Fruit fly (Drosophila melanogaster) whole organism, embryonic: ENCODE measurements around the gene CAH9.
A peak's percentile ranks its signal among the peaks of the same experiment; 100 is the strongest.

Experiments used
- Awh ChIP-seq: fragments of 200-800 bp; sonication (Bioruptor generic); IDR thresholded peaks from 2 replicates; pipeline ENCODE4, ENCODE4 v1.3.6; 2022; ENCODE audit warnings: missing biosample characterization, missing genetic modification characterization
- CG10147 ChIP-seq: fragments of 200-800 bp; sonication (Bioruptor generic); optimal IDR thresholded peaks from 2 replicates; lab custom pipeline; 2019; ENCODE audit warnings: missing biosample characterization, mild to moderate bottlenecking, missing genetic modification characterization, moderate library complexity
- CG1024 ChIP-seq: fragments of 200-800 bp; sonication (Bioruptor generic); IDR thresholded peaks from 2 replicates; pipeline ENCODE4 v1.3.6; 2022; ENCODE audit warnings: missing biosample characterization, missing genetic modification characterization
- CG10431 ChIP-seq: fragments of 200-800 bp; sonication (Bioruptor generic); optimal IDR thresholded peaks from 3 replicates; lab custom pipeline; 2018; ENCODE audit warnings: missing biosample characterization, mild to moderate bottlenecking, missing genetic modification characterization
- CG12104 ChIP-seq: fragments of 200-800 bp; sonication (Bioruptor generic); optimal IDR thresholded peaks from 3 replicates; lab custom pipeline; 2016; ENCODE audit warnings: missing biosample characterization, missing genetic modification characterization
- CG12236 ChIP-seq: fragments of 200-800 bp; sonication (Bioruptor generic); optimal IDR thresholded peaks from 2 replicates; lab custom pipeline; 2016; ENCODE audit warnings: missing biosample characterization, missing genetic modification characterization
- CG13894 ChIP-seq: fragments of 200-800 bp; sonication (Bioruptor generic); optimal IDR thresholded peaks from 3 replicates; lab custom pipeline; 2018; ENCODE audit warnings: missing biosample characterization, mild to moderate bottlenecking, missing genetic modification characterization, moderate library complexity
- CG14965 ChIP-seq: fragments of 200-800 bp; sonication (Bioruptor generic); optimal IDR thresholded peaks from 2 replicates; lab custom pipeline; 2016; ENCODE audit warnings: missing biosample characterization, missing genetic modification characterization, borderline replicate concordance
- CG15011 ChIP-seq: fragments of 200-800 bp; sonication (Bioruptor generic); optimal IDR thresholded peaks from 3 replicates; lab custom pipeline; 2018; ENCODE audit warnings: missing biosample characterization, mild to moderate bottlenecking, missing genetic modification characterization
- CG1832 ChIP-seq: fragments of 200-800 bp; sonication (Bioruptor generic); optimal IDR thresholded peaks from 2 replicates; lab custom pipeline; 2017; ENCODE audit warnings: missing biosample characterization, mild to moderate bottlenecking, missing genetic modification characterization, inconsistent platforms
- CG2120 ChIP-seq: fragments of 200-800 bp; sonication (Bioruptor generic); optimal IDR thresholded peaks from 3 replicates; lab custom pipeline; 2016; ENCODE audit warnings: missing biosample characterization, missing genetic modification characterization
- CG31441 ChIP-seq: fragments of 200-800 bp; sonication (Bioruptor generic); IDR thresholded peaks from 2 replicates; pipeline ENCODE4 v1.3.6; 2022; ENCODE audit warnings: missing biosample characterization, missing genetic modification characterization
- CG33557 ChIP-seq: fragments of 200-800 bp; sonication (Bioruptor generic); optimal IDR thresholded peaks from 2 replicates; lab custom pipeline; 2019; ENCODE audit warnings: missing biosample characterization, mild to moderate bottlenecking, missing genetic modification characterization, moderate library complexity
- CG4854 ChIP-seq: fragments of 200-800 bp; sonication (Bioruptor generic); optimal IDR thresholded peaks from 2 replicates; lab custom pipeline; 2016; ENCODE audit warnings: missing biosample characterization, missing genetic modification characterization, inconsistent platforms
- CG7372 ChIP-seq: fragments of 200-800 bp; sonication (Bioruptor generic); IDR thresholded peaks from 2 replicates; pipeline ENCODE4 v1.3.6; 2022; ENCODE audit warnings: missing biosample characterization, missing genetic modification characterization
- CG9609 ChIP-seq: fragments of 200-800 bp; sonication (Bioruptor generic); optimal IDR thresholded peaks from 3 replicates; lab custom pipeline; 2016; ENCODE audit warnings: missing biosample characterization, missing genetic modification characterization
- CG9876 ChIP-seq: fragments of 200-800 bp; sonication (Bioruptor generic); optimal IDR thresholded peaks from 2 replicates; lab custom pipeline; 2016; ENCODE audit warnings: missing biosample characterization, missing genetic modification characterization
- Dad ChIP-seq: fragments of 200-800 bp; sonication (Bioruptor generic); optimal IDR thresholded peaks from 3 replicates; lab custom pipeline; 2016; ENCODE audit warnings: missing biosample characterization, missing genetic modification characterization
- Ets65A ChIP-seq: fragments of 200-800 bp; sonication (Bioruptor generic); peaks from one replicate; lab custom pipeline; 2016; ENCODE audit warnings: missing biosample characterization, missing genetic modification characterization
- Fer2 ChIP-seq: fragments of 200-800 bp; sonication (Bioruptor generic); optimal IDR thresholded peaks from 2 replicates; lab custom pipeline; 2018; ENCODE audit warnings: missing biosample characterization, mild to moderate bottlenecking, missing genetic modification characterization, moderate library complexity
- HLHmδ ChIP-seq: fragments of 200-800 bp; sonication (Bioruptor generic); optimal IDR thresholded peaks from 2 replicates; lab custom pipeline; 2018; ENCODE audit warnings: missing biosample characterization, mild to moderate bottlenecking, missing genetic modification characterization, moderate library complexity
- NFAT ChIP-seq: fragments of 200-800 bp; sonication (Bioruptor generic); IDR thresholded peaks from 2 replicates; pipeline ENCODE4 v1.3.6; 2022; ENCODE audit warnings: missing biosample characterization, missing genetic modification characterization
- Neu2 ChIP-seq: fragments of 200-800 bp; sonication (Bioruptor generic); optimal IDR thresholded peaks from 3 replicates; lab custom pipeline; 2016; ENCODE audit warnings: missing biosample characterization, missing genetic modification characterization, borderline replicate concordance
- Nf-YC ChIP-seq: fragments of 200-800 bp; optimal IDR thresholded peaks from 3 replicates; lab custom pipeline; 2019; ENCODE audit warnings: missing biosample characterization, mild to moderate bottlenecking, missing genetic modification characterization, moderate library complexity
- NfI ChIP-seq: fragments of 200-800 bp; sonication (Bioruptor generic); optimal IDR thresholded peaks from 3 replicates; lab custom pipeline; 2018; ENCODE audit warnings: missing biosample characterization, mild to moderate bottlenecking, missing genetic modification characterization, moderate library complexity
- Sry-β ChIP-seq: fragments of 200-800 bp; sonication (Bioruptor generic); optimal IDR thresholded peaks from 2 replicates; lab custom pipeline; 2018; ENCODE audit warnings: missing biosample characterization, mild to moderate bottlenecking, missing genetic modification characterization, moderate library complexity
- Sry-δ ChIP-seq: fragments of 200-800 bp; sonication (Bioruptor generic); optimal IDR thresholded peaks from 2 replicates; lab custom pipeline; 2016; ENCODE audit warnings: missing biosample characterization, missing genetic modification characterization
- Tbp ChIP-seq: fragments of >200 bp; optimal IDR thresholded peaks from 2 replicates; lab custom pipeline; 2018; ENCODE audit warnings: missing biosample characterization, missing genetic modification characterization
- Vsx1 ChIP-seq: fragments of 200-800 bp; sonication (Bioruptor generic); optimal IDR thresholded peaks from 2 replicates; lab custom pipeline; 2017; ENCODE audit warnings: missing biosample characterization, mild to moderate bottlenecking, missing genetic modification characterization, missing genetic modification reagents
- ab ChIP-seq: fragments of 200-800 bp; sonication (Bioruptor generic); optimal IDR thresholded peaks from 2 replicates; lab custom pipeline; 2016; ENCODE audit warnings: missing biosample characterization, missing genetic modification characterization
- amos ChIP-seq: fragments of 200-800 bp; sonication (Bioruptor generic); IDR thresholded peaks from 2 replicates; pipeline ENCODE4 v1.3.6; 2022; ENCODE audit warnings: missing biosample characterization, missing genetic modification characterization; ENCODE audit not compliant: partially characterized antibody
- bsh ChIP-seq, 2 experiments: fragments of 200-800 bp; sonication (Bioruptor generic); optimal IDR thresholded peaks; 2 replicates each; lab custom pipeline; 2017 to 2018; ENCODE audit warnings: mild to moderate bottlenecking in 2 of 2, missing biosample characterization in 2 of 2, missing genetic modification characterization in 2 of 2, moderate library complexity in 1 of 2
- cad ChIP-seq: fragments of >200 bp; optimal IDR thresholded peaks from 2 replicates; lab custom pipeline; 2017; ENCODE audit warnings: missing biosample characterization, missing genetic modification characterization
- cato ChIP-seq: fragments of 200-800 bp; sonication (Bioruptor generic); optimal IDR thresholded peaks from 2 replicates; lab custom pipeline; 2016; ENCODE audit warnings: missing biosample characterization, missing genetic modification characterization, borderline replicate concordance
- chif ChIP-seq, 2 experiments: fragments of 200-800 bp; sonication (Bioruptor generic); optimal IDR thresholded peaks; 3 replicates each; lab custom pipeline; 2016; ENCODE audit warnings: missing biosample characterization in 2 of 2, missing genetic modification characterization in 2 of 2
- danr ChIP-seq: fragments of 200-800 bp; sonication (Bioruptor generic); IDR thresholded peaks from 2 replicates; pipeline ENCODE4 v1.3.6; 2022; ENCODE audit warnings: missing biosample characterization, missing genetic modification characterization
- fru ChIP-seq: fragments of >200 bp; optimal IDR thresholded peaks from 2 replicates; lab custom pipeline; 2017
- gce ChIP-seq: fragments of 200-800 bp; sonication (Bioruptor generic); IDR thresholded peaks from 3 replicates; pipeline ENCODE4 v1.3.6; 2022; ENCODE audit warnings: missing biosample characterization, missing genetic modification characterization
- gcm ChIP-seq: fragments of 200-800 bp; sonication (Bioruptor generic); optimal IDR thresholded peaks from 2 replicates; lab custom pipeline; 2019; ENCODE audit warnings: missing biosample characterization, mild to moderate bottlenecking, missing genetic modification characterization, moderate library complexity
- gfzf ChIP-seq: fragments of 200-800 bp; sonication (Bioruptor generic); optimal IDR thresholded peaks from 2 replicates; lab custom pipeline; 2016; ENCODE audit warnings: missing biosample characterization, mild to moderate bottlenecking, missing genetic modification characterization, moderate library complexity
- jumu ChIP-seq: fragments of 200-800 bp; sonication (Bioruptor generic); optimal IDR thresholded peaks from 3 replicates; lab custom pipeline; 2016; ENCODE audit warnings: missing biosample characterization, missing genetic modification characterization
- nmo ChIP-seq: fragments of 200-800 bp; sonication (Bioruptor generic); optimal IDR thresholded peaks from 2 replicates; lab custom pipeline; 2018; ENCODE audit warnings: missing biosample characterization, mild to moderate bottlenecking, missing genetic modification characterization, moderate library complexity
- psq ChIP-seq: fragments of 200-800 bp; sonication (Bioruptor generic); optimal IDR thresholded peaks from 2 replicates; lab custom pipeline; 2017; ENCODE audit warnings: missing biosample characterization, missing genetic modification characterization
- row ChIP-seq: fragments of 200-800 bp; sonication (Bioruptor generic); IDR thresholded peaks from 3 replicates; pipeline ENCODE4 v1.3.6; 2022; ENCODE audit warnings: missing biosample characterization, missing genetic modification characterization
- schlank ChIP-seq: fragments of 200-800 bp; sonication (Bioruptor generic); optimal IDR thresholded peaks from 2 replicates; lab custom pipeline; 2018; ENCODE audit warnings: missing biosample characterization, mild to moderate bottlenecking, missing genetic modification characterization
- scrt ChIP-seq: fragments of 200-800 bp; sonication (Bioruptor generic); optimal IDR thresholded peaks from 2 replicates; lab custom pipeline; 2018; ENCODE audit warnings: missing biosample characterization, mild to moderate bottlenecking, missing genetic modification characterization, moderate library complexity
- sens-2 ChIP-seq: fragments of 200-800 bp; sonication (Bioruptor generic); IDR thresholded peaks from 2 replicates; pipeline ENCODE4 v1.3.6; 2022; ENCODE audit warnings: missing biosample characterization, missing genetic modification characterization
- slbo ChIP-seq: fragments of 200-800 bp; sonication (Bioruptor generic); IDR thresholded peaks from 2 replicates; pipeline ENCODE4 v1.3.6; 2022; ENCODE audit warnings: missing biosample characterization, missing genetic modification characterization
- stwl ChIP-seq: fragments of 200-800 bp; sonication (Bioruptor generic); optimal IDR thresholded peaks from 3 replicates; lab custom pipeline; 2018; ENCODE audit warnings: missing biosample characterization, mild to moderate bottlenecking, missing genetic modification characterization, moderate library complexity
- zfh2 ChIP-seq: fragments of 200-800 bp; sonication (Bioruptor generic); optimal IDR thresholded peaks from 2 replicates; lab custom pipeline; 2016; ENCODE audit warnings: missing biosample characterization, missing genetic modification characterization

Gene CAH9

DNA sequence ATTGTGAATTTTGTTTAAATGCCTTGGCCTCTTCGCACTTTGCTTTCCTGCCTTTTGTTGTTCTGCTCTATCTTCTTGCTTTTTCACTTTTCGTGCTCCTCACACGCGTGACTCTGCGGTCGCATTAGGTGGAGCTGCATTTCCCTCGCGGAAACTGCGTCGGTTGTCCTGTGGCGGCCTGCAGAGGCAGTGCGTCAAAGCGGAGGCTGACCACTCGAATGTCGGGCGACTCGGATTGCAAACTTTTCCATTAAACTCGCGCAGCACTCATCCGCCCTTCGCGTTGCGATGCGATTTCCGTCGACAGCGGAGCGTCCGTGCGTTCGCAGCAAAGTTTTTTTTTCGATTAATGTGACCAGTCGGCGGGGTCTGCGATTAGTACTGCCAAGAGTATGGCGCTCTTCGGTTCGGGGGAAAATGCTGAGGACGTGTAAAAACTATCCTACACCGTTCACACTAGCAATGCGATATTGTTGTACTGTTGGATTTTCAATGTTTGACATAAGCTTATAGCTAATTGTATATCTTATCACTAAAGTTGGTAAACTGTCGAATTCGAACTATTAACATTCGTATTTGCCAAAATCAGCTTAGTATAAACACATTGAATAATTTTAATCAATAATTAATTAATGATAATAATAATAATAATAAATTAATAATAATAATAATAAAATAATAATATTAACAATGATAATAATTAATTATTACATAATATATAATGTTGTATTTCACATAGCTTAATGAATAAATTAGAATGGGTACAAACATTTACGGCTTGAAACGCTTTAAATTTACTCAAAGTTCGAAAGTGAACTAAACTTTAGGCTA, 44.9 kb upstream of the CAH9 start, which contains the start of gene CG6051 (continued):
- TF ChIP-seq CG31441 (GFP tag; lab: Robert Waterston, UW) (no peak), cad (GFP tag; lab: Kevin White, UChicago) (no peak), CG9609 (GFP tag; lab: Kevin White, UChicago) (peak; percentile 66), Sry-β (GFP tag; lab: Kevin White, UChicago) (peak; percentile 47), ab (GFP tag; lab: Kevin White, UChicago) (no peak), CG15011 (GFP tag; lab: Kevin White, UChicago) (no peak), CG4854 (GFP tag; lab: Kevin White, UChicago) (no peak), CG12104 (GFP tag; lab: Kevin White, UChicago) (peak; percentile 37), NFAT (GFP tag; lab: Robert Waterston, UW) (no peak), fru (lab: Kevin White, UChicago) (no peak), psq (GFP tag; lab: Kevin White, UChicago) (no peak), gce (GFP tag; lab: Robert Waterston, UW) (no peak), gfzf (GFP tag; lab: Kevin White, UChicago) (peak; percentile 79), gcm (GFP tag; lab: Kevin White, UChicago) (peak; percentile 39), CG7372 (GFP tag; lab: Robert Waterston, UW) (no peak), Sry-δ (peak; percentile 23), CG1832 (GFP tag; lab: Kevin White, UChicago) (peak; percentile 3), HLHmδ (GFP tag; lab: Kevin White, UChicago) (no peak), bsh (GFP tag; optimal IDR thresholded peaks at IDR 0.05; lab: Kevin White, UChicago) (peak in 1 of 2 experiments; percentile 47), cato (peak; percentile 3), schlank (tag; lab: Kevin White, UChicago) (peak; percentile 45), CG9876 (GFP tag; lab: Kevin White, UChicago) (peak; percentile 38), Fer2 (peak; percentile 4), chif (GFP tag; optimal IDR thresholded peaks at IDR 0.05; lab: Kevin White, UChicago) (peak in 1 of 2 experiments; percentile 45), CG13894 (tag; lab: Kevin White, UChicago) (peak; percentile 60), nmo (GFP tag; lab: Kevin White, UChicago) (peak; percentile 67), CG2120 (peak; percentile 69), danr (GFP tag; lab: Robert Waterston, UW) (no peak), CG10147 (GFP tag; lab: Kevin White, UChicago) (no peak), jumu (peak; percentile 10), Awh (GFP tag; lab: Robert Waterston, UW) (no peak), CG14965 (GFP tag; lab: Kevin White, UChicago) (no peak), Neu2 (GFP tag; lab: Kevin White, UChicago) (peak; percentile 19), scrt (peak; percentile 5), stwl (tag; lab: Kevin White, UChicago) (peak; percentile 25), slbo (GFP tag; lab: Robert Waterston, UW) (no peak), Dad (GFP tag; lab: Kevin White, UChicago) (peak; percentile 15), sens-2 (GFP tag; lab: Robert Waterston, UW) (no peak), CG33557 (GFP tag; lab: Kevin White, UChicago) (peak; percentile 10), row (GFP tag; lab: Robert Waterston, UW) (no peak), Vsx1 (GFP tag; lab: Kevin White, UChicago) (peak; percentile 6), CG12236 (GFP tag; lab: Kevin White, UChicago) (no peak), Tbp (GFP tag; lab: Kevin White, UChicago) (no peak), CG10431 (GFP tag; lab: Kevin White, UChicago) (peak; percentile 58), NfI (GFP tag; lab: Kevin White, UChicago) (peak; percentile 66), CG1024 (GFP tag; lab: Robert Waterston, UW) (no peak), Nf-YC (peak; percentile 62), amos (GFP tag; lab: Robert Waterston, UW) (no peak), Ets65A (GFP tag; lab: Kevin White, UChicago) (peak; percentile 96), zfh2 (GFP tag; lab: Kevin White, UChicago) (peak; percentile 36)
